Worm (Caenorhabditis elegans): ENCODE data around the gene F29B9.8.

The F29B9.8 gene

DNA sequence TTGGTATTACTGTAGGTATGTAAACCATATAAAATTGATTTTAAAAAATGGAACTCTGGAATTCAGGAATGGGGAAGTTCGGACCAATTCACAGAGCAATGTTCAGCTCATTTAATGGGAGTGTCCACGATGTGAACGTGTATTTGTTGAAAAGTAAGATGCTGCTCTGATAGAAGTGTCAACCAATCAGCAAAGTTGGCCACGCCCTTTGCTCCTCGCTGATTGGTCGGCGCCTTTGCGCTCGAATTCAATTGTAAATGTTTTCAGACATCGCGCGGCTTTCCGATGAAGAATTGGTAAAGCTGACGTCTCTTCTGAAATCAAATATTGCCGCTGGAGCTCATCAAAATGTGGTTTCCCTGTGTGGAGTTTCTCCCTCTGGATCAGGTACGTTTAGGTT, 35.7 kb downstream of the F29B9.8 start:
- TF ChIP-seq nfya-1 (tag; optimal IDR thresholded peaks at IDR 0.05; ENCODE audit: insufficient read depth) (peak; percentile 59), pha-4 (tag; optimal IDR thresholded peaks at IDR 0.05) (no peak), nhr-237 (tag; optimal IDR thresholded peaks at IDR 0.05) (no peak)

DNA sequence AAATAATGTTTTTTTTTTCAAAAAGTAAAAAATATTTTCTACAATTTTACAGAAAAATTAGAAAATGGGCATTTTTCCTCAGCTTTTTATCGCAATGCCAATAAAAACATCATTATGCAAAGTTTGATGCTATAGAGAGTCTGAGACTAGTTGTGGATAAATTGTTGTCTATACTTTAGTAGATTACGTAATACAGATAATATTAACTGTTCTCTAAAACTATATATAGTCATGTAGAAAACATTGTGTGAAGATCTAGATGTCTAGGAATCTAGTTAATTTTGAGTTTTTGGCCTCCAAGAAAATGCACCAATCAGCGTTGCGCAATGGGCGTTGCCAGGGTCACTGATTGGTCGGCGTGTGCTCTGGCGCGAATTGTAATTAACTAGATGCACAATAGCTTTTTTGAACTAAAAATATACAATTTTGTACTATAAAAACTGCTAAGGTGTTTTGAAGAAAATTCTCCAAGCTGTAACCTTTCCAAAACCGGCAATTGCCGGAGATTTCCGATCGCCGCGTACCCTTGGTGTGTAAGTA, 38.9 kb downstream of the F29B9.8 start:
- TF ChIP-seq aly-2 (tag; optimal IDR thresholded peaks at IDR 0.05), result no peak
- TF ChIP-seq nfya-1 (tag; optimal IDR thresholded peaks at IDR 0.05; ENCODE audit: insufficient read depth), result peak; percentile 83
- no peak for TF ChIP-seq snpc-4 (tag; optimal IDR thresholded peaks at IDR 0.05)
- TF ChIP-seq ceh-16 (tag; optimal IDR thresholded peaks at IDR 0.05), result no peak
- TF ChIP-seq elt-3 (tag; optimal IDR thresholded peaks at IDR 0.05), result no peak
- TF ChIP-seq jun-1 (tag; optimal IDR thresholded peaks at IDR 0.05), result no peak

- peak; percentile 48 for TF ChIP-seq nhr-25 (tag; optimal IDR thresholded peaks at IDR 0.05)
- TF ChIP-seq elt-1 (tag; optimal IDR thresholded peaks at IDR 0.05), result peak; percentile 18
- TF ChIP-seq ztf-4 (tag; optimal IDR thresholded peaks at IDR 0.05), result no peak
These were observed 39.4 kb downstream of the F29B9.8 start for ce11 chrIV:4686898-4687297.

DNA sequence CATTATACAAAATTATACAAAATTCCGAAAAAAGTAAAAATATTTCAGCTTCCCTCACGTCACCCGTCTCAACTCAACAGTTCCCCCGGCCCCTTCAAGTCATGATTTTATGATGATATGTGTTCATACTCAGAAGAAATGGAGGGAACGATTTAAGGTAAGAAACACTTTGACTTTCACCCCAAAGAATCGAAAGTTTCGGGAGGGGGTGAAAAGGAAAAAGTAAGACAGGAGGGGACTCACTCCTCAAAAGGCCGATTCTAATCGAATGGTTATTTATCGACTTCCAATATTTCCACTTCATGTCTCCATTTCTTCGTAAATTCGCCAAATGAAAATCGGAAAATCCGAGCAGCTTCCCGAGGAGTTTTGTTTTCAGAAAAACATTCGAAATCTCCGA, 40.7 kb downstream of the F29B9.8 start, which contains the start of gene bus-4:
TSS of gene bus-4 (plus strand) at position 49 of the 400 bp plus-strand sequence.
- TF ChIP-seq ZK546.5 (tag; optimal IDR thresholded peaks at IDR 0.05) (no peak), mdl-1 (tag; optimal IDR thresholded peaks at IDR 0.05) (no peak), nhr-237 (tag; optimal IDR thresholded peaks at IDR 0.05) (no peak), daf-12 (tag; optimal IDR thresholded peaks at IDR 0.05) (no peak), nhr-76 (tag; optimal IDR thresholded peaks at IDR 0.05) (no peak), elt-2 (tag; optimal IDR thresholded peaks at IDR 0.05) (no peak), R02D3.7 (tag; optimal IDR thresholded peaks at IDR 0.05) (no peak), lin-15B (tag; optimal IDR thresholded peaks at IDR 0.05) (no peak), ama-1 (optimal IDR thresholded peaks at IDR 0.05) (no peak), nhr-25 (tag; optimal IDR thresholded peaks at IDR 0.05) (no peak), ztf-11 (tag; optimal IDR thresholded peaks at IDR 0.05) (no peak), nhr-11 (tag; optimal IDR thresholded peaks at IDR 0.05) (no peak), nhr-67 (tag; optimal IDR thresholded peaks at IDR 0.05) (no peak), lsy-12 (tag; optimal IDR thresholded peaks at IDR 0.05) (no peak), nhr-43 (tag; optimal IDR thresholded peaks at IDR 0.05; ENCODE audit: poor library complexity, severe bottlenecking) (no peak), sea-2 (GFP tag; optimal IDR thresholded peaks at IDR 0.05) (no peak), pqm-1 (tag; optimal IDR thresholded peaks at IDR 0.05) (no peak), nhr-12 (tag; optimal IDR thresholded peaks at IDR 0.05) (no peak)

ce11 chrIV:4692463-4692862, 45.0 kb downstream of the F29B9.8 start, which contains the start of gene spe-51:
spe-51 (plus strand) TSS chrIV:4692763.
- TF ChIP-seq egl-27 (tag; optimal IDR thresholded peaks at IDR 0.05), result no peak
